Worm (Caenorhabditis elegans) whole organism, midembryonic: Measurements from ENCODE around the gene C01G10.10.
A peak's percentile ranks its signal among the peaks of the same experiment; 100 is the strongest.

ENCODE experiments used
- T22C8.4 ChIP-seq: fragments of 200-800 bp; sonication (Bioruptor generic); IDR thresholded peaks from 2 replicates; pipeline ENCODE4 v1.3.6; 2022; ENCODE audit warnings: missing genetic modification characterization, missing compliant biosample characterization
- cog-1 ChIP-seq: sonication (generic microtip); optimal IDR thresholded peaks from 2 replicates; lab custom pipeline; 2016; ENCODE audit warnings: missing genetic modification characterization, missing compliant biosample characterization
- flt-1 ChIP-seq: fragments of 200-800 bp; sonication (Bioruptor generic); IDR thresholded peaks from 2 replicates; pipeline ENCODE4 v1.3.6; 2022; ENCODE audit warnings: missing genetic modification characterization, missing compliant biosample characterization
- klf-2 ChIP-seq: fragments of 200-800 bp; sonication (Bioruptor generic); conservative IDR thresholded peaks from 2 replicates; pipeline ENCODE4 v1.3.6; 2022; ENCODE audit warnings: missing genetic modification reagents, missing genetic modification characterization, missing compliant biosample characterization
- med-1 ChIP-seq: sonication (generic microtip); optimal IDR thresholded peaks from 2 replicates; lab custom pipeline; 2017; ENCODE audit warnings: missing genetic modification characterization, mild to moderate bottlenecking, missing compliant biosample characterization, antibody characterized with exemption, missing genetic modification reagents; ENCODE audit not compliant: insufficient read depth
- ref-1 ChIP-seq: fragments of 200-800 bp; sonication (Bioruptor generic); conservative IDR thresholded peaks from 2 replicates; pipeline ENCODE4 v1.3.6; 2022; ENCODE audit warnings: missing genetic modification reagents, missing genetic modification characterization, missing compliant biosample characterization
- tab-1 ChIP-seq: fragments of 200-800 bp; sonication (Bioruptor generic); IDR thresholded peaks from 2 replicates; pipeline ENCODE4 v1.3.6; 2022; ENCODE audit warnings: missing genetic modification characterization, missing compliant biosample characterization
- ztf-23 ChIP-seq: fragments of 200-800 bp; sonication (Bioruptor generic); IDR thresholded peaks from 2 replicates; pipeline ENCODE4 v1.3.6; 2022; ENCODE audit warnings: missing genetic modification reagents, missing genetic modification characterization, missing compliant biosample characterization
- ztf-29 ChIP-seq: fragments of 200-800 bp; sonication (Bioruptor generic); IDR thresholded peaks from 2 replicates; pipeline ENCODE4 v1.3.6; 2022; ENCODE audit warnings: missing genetic modification reagents, missing genetic modification characterization, missing compliant biosample characterization

Gene C01G10.10

ce11 chrV:15065068-15065744 is 17.0 kb downstream of the C01G10.10 start, which contains the start of gene C25D7.9:
Gene C25D7.9, plus strand, starts transcription at chrV:15065135.
- TF ChIP-seq ref-1 (GFP tag; lab: Robert Waterston, UW) (no peak), T22C8.4 (GFP tag; lab: Robert Waterston, UW) (peak; percentile 82)

ce11 chrV:15063987-15064386 is 18.3 kb downstream of the C01G10.10 start, which contains the start of gene rap-2:
Gene rap-2, minus strand, starts transcription at chrV:15064087.
- TF ChIP-seq ztf-23 (GFP tag; lab: Robert Waterston, UW) (no peak), cog-1 (no peak), tab-1 (GFP tag; lab: Robert Waterston, UW) (no peak)

ce11 chrV:15060595-15060994 is 21.6 kb downstream of the C01G10.10 start:
- TF ChIP-seq ztf-29 (GFP tag; lab: Robert Waterston, UW) (no peak), tab-1 (GFP tag; lab: Robert Waterston, UW) (no peak), flt-1 (GFP tag; lab: Robert Waterston, UW) (no peak), T22C8.4 (GFP tag; lab: Robert Waterston, UW) (no peak), med-1 (GFP tag; lab: Kevin White, UChicago) (no peak), ztf-23 (GFP tag; lab: Robert Waterston, UW) (no peak), ref-1 (GFP tag; lab: Robert Waterston, UW) (no peak), klf-2 (GFP tag; lab: Robert Waterston, UW) (no peak), cog-1 (no peak)

ce11 chrV:15059534-15059933 is 22.7 kb downstream of the C01G10.10 start, which contains the start of the genes mcm-3 and C25D7.15:
Gene mcm-3, minus strand, starts transcription at chrV:15059599.
Gene C25D7.15, plus strand, starts transcription at chrV:15059808.
- TF ChIP-seq ztf-23 (GFP tag; lab: Robert Waterston, UW) (no peak), ztf-29 (GFP tag; lab: Robert Waterston, UW) (no peak), tab-1 (GFP tag; lab: Robert Waterston, UW) (no peak), flt-1 (GFP tag; lab: Robert Waterston, UW) (no peak), med-1 (GFP tag; lab: Kevin White, UChicago) (no peak), cog-1 (no peak), klf-2 (GFP tag; lab: Robert Waterston, UW) (no peak), ref-1 (GFP tag; lab: Robert Waterston, UW) (no peak), T22C8.4 (GFP tag; lab: Robert Waterston, UW) (no peak)

DNA sequence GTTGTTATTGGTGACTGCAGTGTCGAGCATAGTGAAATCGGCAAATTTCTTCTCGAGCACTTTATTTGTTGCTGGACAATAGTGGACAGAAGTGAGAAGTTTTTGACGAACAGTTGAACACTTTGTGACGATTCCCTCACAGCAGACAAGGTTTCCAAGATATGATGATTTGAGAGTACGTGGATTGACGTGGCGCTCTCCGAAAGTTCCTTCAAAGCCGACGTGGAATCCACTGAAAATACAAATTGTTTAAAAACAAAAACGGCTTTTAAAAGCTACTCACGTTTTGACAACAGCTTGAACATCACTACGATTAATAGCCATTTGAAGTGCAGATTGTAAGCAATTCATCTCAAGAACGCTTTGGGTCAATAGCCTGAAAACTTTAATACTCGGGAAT is 23.3 kb downstream of the C01G10.10 start:
- TF ChIP-seq T22C8.4 (GFP tag; lab: Robert Waterston, UW) (no peak), ref-1 (GFP tag; lab: Robert Waterston, UW) (no peak), klf-2 (GFP tag; lab: Robert Waterston, UW) (no peak), flt-1 (GFP tag; lab: Robert Waterston, UW) (no peak), cog-1 (no peak), med-1 (GFP tag; lab: Kevin White, UChicago) (no peak), tab-1 (GFP tag; lab: Robert Waterston, UW) (no peak), ztf-29 (GFP tag; lab: Robert Waterston, UW) (no peak)

ce11 chrV:15058423-15058822 is 23.8 kb downstream of the C01G10.10 start:
- no peak for TF ChIP-seq klf-2 (GFP tag; lab: Robert Waterston, UW)
- TF ChIP-seq flt-1 (GFP tag; lab: Robert Waterston, UW), result no peak
- no peak for TF ChIP-seq ztf-29 (GFP tag; lab: Robert Waterston, UW)
- no peak for TF ChIP-seq ztf-23 (GFP tag; lab: Robert Waterston, UW)
- no peak for TF ChIP-seq cog-1
- TF ChIP-seq med-1 (GFP tag; lab: Kevin White, UChicago), result no peak
- no peak for TF ChIP-seq tab-1 (GFP tag; lab: Robert Waterston, UW)
- TF ChIP-seq ref-1 (GFP tag; lab: Robert Waterston, UW), result no peak
- no peak for TF ChIP-seq T22C8.4 (GFP tag; lab: Robert Waterston, UW)

- no peak for TF ChIP-seq ref-1 (GFP tag; lab: Robert Waterston, UW)
- no peak for TF ChIP-seq cog-1
- TF ChIP-seq ztf-29 (GFP tag; lab: Robert Waterston, UW), result no peak
- no peak for TF ChIP-seq tab-1 (GFP tag; lab: Robert Waterston, UW)
- TF ChIP-seq ztf-23 (GFP tag; lab: Robert Waterston, UW), result no peak
- TF ChIP-seq flt-1 (GFP tag; lab: Robert Waterston, UW), result no peak
- no peak for TF ChIP-seq klf-2 (GFP tag; lab: Robert Waterston, UW)
- TF ChIP-seq T22C8.4 (GFP tag; lab: Robert Waterston, UW), result no peak
- TF ChIP-seq med-1 (GFP tag; lab: Kevin White, UChicago), result no peak
These were observed 24.5 kb downstream of the C01G10.10 start for ce11 chrV:15057724-15058123.

- TF ChIP-seq med-1 (GFP tag; lab: Kevin White, UChicago) (no peak), cog-1 (no peak), flt-1 (GFP tag; lab: Robert Waterston, UW) (no peak), ztf-29 (GFP tag; lab: Robert Waterston, UW) (no peak), T22C8.4 (GFP tag; lab: Robert Waterston, UW) (no peak), ztf-23 (GFP tag; lab: Robert Waterston, UW) (no peak), klf-2 (GFP tag; lab: Robert Waterston, UW) (no peak), ref-1 (GFP tag; lab: Robert Waterston, UW) (no peak), tab-1 (GFP tag; lab: Robert Waterston, UW) (no peak)
These were observed 25.8 kb downstream of the C01G10.10 start for ce11 chrV:15056346-15056839.

DNA sequence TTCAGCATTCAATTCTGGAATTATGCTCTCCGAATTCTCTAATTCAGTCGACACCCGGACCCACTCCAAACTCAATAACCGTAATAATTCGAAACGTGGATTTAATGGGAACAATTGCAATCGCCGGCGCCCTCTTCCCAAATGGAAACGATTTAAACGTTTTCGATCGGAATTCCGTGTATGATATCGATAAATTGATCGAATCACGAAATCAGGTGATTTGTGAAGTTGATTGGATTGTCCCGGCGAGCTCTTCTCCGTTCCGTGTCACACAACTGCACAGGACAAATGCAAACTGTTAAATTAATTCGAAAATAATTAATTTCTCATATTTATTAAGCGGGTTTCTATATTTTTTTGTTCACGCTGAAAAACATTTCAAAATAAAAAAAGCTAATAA is 26.4 kb downstream of the C01G10.10 start, which contains the start of gene C25D7.16:
C25D7.16 (plus strand) TSS at position 301 of the 400 bp plus-strand sequence.
- no peak for TF ChIP-seq med-1 (GFP tag; lab: Kevin White, UChicago)
- no peak for TF ChIP-seq T22C8.4 (GFP tag; lab: Robert Waterston, UW)
- no peak for TF ChIP-seq flt-1 (GFP tag; lab: Robert Waterston, UW)
